Worm (Caenorhabditis elegans): ENCODE measurements around the gene R07E5.17.
A peak's percentile ranks its signal among the peaks of the same experiment; 100 is the strongest.

Gene R07E5.17

DNA sequence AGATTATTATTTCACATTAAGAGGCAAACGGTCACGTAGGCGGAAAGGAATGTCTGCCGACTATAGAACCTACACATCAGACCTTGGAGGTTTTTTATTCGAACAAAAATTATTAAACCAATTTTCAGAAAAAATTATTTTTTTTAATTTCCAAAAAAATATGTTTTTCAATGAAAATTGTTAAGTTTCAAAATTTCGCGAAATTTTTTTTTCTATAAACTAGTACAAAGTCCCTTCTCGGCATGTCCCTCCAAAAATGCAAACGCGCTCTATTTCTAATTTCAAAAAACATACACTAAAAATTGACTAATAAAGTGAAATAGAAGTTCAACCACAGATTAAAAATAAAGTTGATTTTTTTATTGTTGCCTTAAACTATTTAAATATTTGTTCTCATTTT, 39.3 kb downstream of the R07E5.17 start, which contains the start of gene ckb-1 (continued):
- TF ChIP-seq cebp-1 (GFP tag; IDR thresholded peaks at IDR 0.05): no peak
- no peak for TF ChIP-seq cebp-1 (tag; optimal IDR thresholded peaks at IDR 0.05)
- TF ChIP-seq pha-4 (tag; optimal IDR thresholded peaks at IDR 0.05): no peak

- peak; percentile 90 for TF ChIP-seq tbp1 (GFP tag; optimal IDR thresholded peaks at IDR 0.05)
- TF ChIP-seq die-1 (tag; optimal IDR thresholded peaks at IDR 0.05): peak; percentile 46
- 0 out of 2 replicates have a peak, but pooled peaks have one; percentile 35 for TF ChIP-seq egl-44 (GFP tag; IDR thresholded peaks at IDR 0.05)
- peak; percentile 30; the same call in 1 of the 2 replicates for TF ChIP-seq hmg-1.2 (GFP tag; IDR thresholded peaks at IDR 0.05)
- 0 out of 2 replicates have a peak, but pooled peaks have one; percentile 18 for TF ChIP-seq madf-6 (GFP tag; IDR thresholded peaks at IDR 0.05)
- TF ChIP-seq ceh-40 (GFP tag; IDR thresholded peaks at IDR 0.05): no peak
- TF ChIP-seq rpc-1 (optimal IDR thresholded peaks at IDR 0.05): peak; percentile 65
- peak; percentile 80 for TF ChIP-seq rpc-1 (tag; optimal IDR thresholded peaks at IDR 0.05)
- TF ChIP-seq pbrm-1 (GFP tag; IDR thresholded peaks at IDR 0.05): no peak
- peak; percentile 67 for TF ChIP-seq B0261.1 (tag; optimal IDR thresholded peaks at IDR 0.05)
- TF ChIP-seq nfyb-1 (GFP tag; IDR thresholded peaks at IDR 0.05): 0 out of 2 replicates have a peak, but pooled peaks have one; percentile 22
- TF ChIP-seq snpc-1.1 (tag; optimal IDR thresholded peaks at IDR 0.05; ENCODE audit: insufficient read depth): no peak
- 0 out of 2 replicates have a peak, but pooled peaks have one; percentile 19 for TF ChIP-seq madf-8 (GFP tag; conservative IDR thresholded peaks at IDR 0.05)
- peak; percentile 52 for TF ChIP-seq lsl-1 (GFP tag; optimal IDR thresholded peaks at IDR 0.05)
- TF ChIP-seq C06A6.2 (GFP tag; conservative IDR thresholded peaks at IDR 0.05): no peak
- TF ChIP-seq ztf-3 (GFP tag; optimal IDR thresholded peaks at IDR 0.05): no peak
- TF ChIP-seq T07F8.4 (tag; optimal IDR thresholded peaks at IDR 0.05): peak; percentile 8
- no peak for TF ChIP-seq F23B12.7 (tag; optimal IDR thresholded peaks at IDR 0.05; ENCODE audit: insufficient read depth)
- TF ChIP-seq lin-26 (GFP tag; IDR thresholded peaks at IDR 0.05): peak; percentile 78
- TF ChIP-seq snpc-4 (GFP tag; optimal IDR thresholded peaks at IDR 0.05): no peak
- TF ChIP-seq snpc-4 (tag; optimal IDR thresholded peaks at IDR 0.05): peak in 2 of 4 experiments; percentile 18 to 60
- peak; percentile 54 for TF ChIP-seq nhr-90 (tag; optimal IDR thresholded peaks at IDR 0.05)
- TF ChIP-seq F33H1.4 (GFP tag; IDR thresholded peaks at IDR 0.05): peak; percentile 24; the same call in 1 of the 2 replicates
- peak; percentile 73 for TF ChIP-seq him-1 (tag; optimal IDR thresholded peaks at IDR 0.05)
- TF ChIP-seq ama-1 (optimal IDR thresholded peaks at IDR 0.05): no peak
- TF ChIP-seq ama-1 (GFP tag; optimal IDR thresholded peaks at IDR 0.05): peak; percentile 12 to 49
- peak; percentile 10 for TF ChIP-seq athp-1 (tag; optimal IDR thresholded peaks at IDR 0.05)
- TF ChIP-seq mcd-1 (GFP tag; IDR thresholded peaks at IDR 0.05): peak; percentile 18; the same call in 1 of the 2 replicates
- TF ChIP-seq cebp-2 (GFP tag; IDR thresholded peaks at IDR 0.05): no peak
- TF ChIP-seq nhr-80 (tag; optimal IDR thresholded peaks at IDR 0.05): peak; percentile 4
- TF ChIP-seq bed-2 (GFP tag; IDR thresholded peaks at IDR 0.05): no peak
- no peak for TF ChIP-seq F57A8.1 (GFP tag; optimal IDR thresholded peaks at IDR 0.05)
- TF ChIP-seq ztf-6 (GFP tag; IDR thresholded peaks at IDR 0.05): 0 out of 2 replicates have a peak, but pooled peaks have one; percentile 29
- TF ChIP-seq unc-130 (GFP tag; optimal IDR thresholded peaks at IDR 0.05): peak; percentile 8
- TF ChIP-seq F22D6.2 (tag; optimal IDR thresholded peaks at IDR 0.05): no peak
- peak; percentile 22 for TF ChIP-seq ztf-18 (tag; optimal IDR thresholded peaks at IDR 0.05)
- peak; percentile 62 for TF ChIP-seq D2030.7 (GFP tag; IDR thresholded peaks at IDR 0.05)
- TF ChIP-seq dox-1 (GFP tag; IDR thresholded peaks at IDR 0.05): peak; percentile 50; the same call in 1 of the 2 replicates
- peak; percentile 45 for TF ChIP-seq mxl-1 (tag; optimal IDR thresholded peaks at IDR 0.05)
- TF ChIP-seq rcor-1 (GFP tag; IDR thresholded peaks at IDR 0.05): 0 out of 2 replicates have a peak, but pooled peaks have one; percentile 7
Observed at ce11 chrIII:4362332-4362731, 41.9 kb downstream of the R07E5.17 start.

All from whole organism, young adult.